Worm (Caenorhabditis elegans) whole organism, young adult: ENCODE measurements around the gene F30B5.11.

Experiments used
- B0019.2 ChIP-seq: fragments of 200-800 bp; sonication (Bioruptor generic); conservative IDR thresholded peaks from 2 replicates; pipeline ENCODE4 v1.3.6; 2022; ENCODE audit warnings: missing genetic modification reagents, missing genetic modification characterization, missing compliant biosample characterization
- B0261.1 ChIP-seq: sonication (generic microtip); optimal IDR thresholded peaks from 2 replicates; lab custom pipeline; 2016; ENCODE audit warnings: mild to moderate bottlenecking, missing genetic modification characterization, moderate library complexity, missing compliant biosample characterization
- D2030.7 ChIP-seq: fragments of 200-800 bp; sonication (Bioruptor generic); IDR thresholded peaks from 2 replicates; pipeline ENCODE4 v1.3.6; 2022; ENCODE audit warnings: missing genetic modification reagents, missing genetic modification characterization, missing compliant biosample characterization
- F49E8.2 ChIP-seq: sonication (generic microtip); optimal IDR thresholded peaks from 3 replicates; lab custom pipeline; 2017; ENCODE audit warnings: missing genetic modification characterization, mild to moderate bottlenecking, missing compliant biosample characterization, antibody characterized with exemption, moderate library complexity; ENCODE audit not compliant: insufficient read depth
- F52B5.7 ChIP-seq: sonication (generic microtip); optimal IDR thresholded peaks from 2 replicates; lab custom pipeline; 2016; ENCODE audit warnings: mild to moderate bottlenecking, missing genetic modification characterization, missing compliant biosample characterization
- Y53F4B.3 ChIP-seq: fragments of 200-800 bp; sonication (Bioruptor generic); IDR thresholded peaks from 2 replicates; pipeline ENCODE4 v1.3.6; 2022; ENCODE audit warnings: missing genetic modification reagents, missing genetic modification characterization, missing compliant biosample characterization
- ama-1 ChIP-seq, 3 experiments: fragments of 150-350 bp in 1 of 3; sonication (generic microtip) in 2 of 3; optimal IDR thresholded peaks; 2 replicates each; lab custom pipeline; 2014 to 2018; ENCODE audit warnings: missing biosample characterization in 2 of 3, missing genetic modification characterization in 2 of 3, missing genetic modification reagents in 2 of 3
- ceh-40 ChIP-seq: fragments of 200-800 bp; sonication (Bioruptor generic); IDR thresholded peaks from 2 replicates; pipeline ENCODE4 v1.3.6; 2022; ENCODE audit warnings: missing genetic modification characterization, missing compliant biosample characterization
- him-1 ChIP-seq: sonication (generic microtip); optimal IDR thresholded peaks from 2 replicates; lab custom pipeline; 2016; ENCODE audit warnings: missing genotype, missing genetic modification reagents, missing genetic modification characterization, missing compliant biosample characterization
- lin-40 ChIP-seq: sonication (generic microtip); optimal IDR thresholded peaks from 2 replicates; lab custom pipeline; 2016; ENCODE audit warnings: missing genetic modification characterization, mild to moderate bottlenecking, missing compliant biosample characterization, missing genotype, missing genetic modification reagents
- lsy-27 ChIP-seq: sonication (generic microtip); optimal IDR thresholded peaks from 2 replicates; lab custom pipeline; 2017; ENCODE audit warnings: missing genetic modification characterization, mild to moderate bottlenecking, missing compliant biosample characterization, antibody characterized with exemption, missing genotype, borderline replicate concordance; ENCODE audit not compliant: insufficient read depth
- ztf-25 ChIP-seq: fragments of 200-800 bp; sonication (Bioruptor generic); IDR thresholded peaks from 2 replicates; pipeline ENCODE4 v1.3.6; 2022; ENCODE audit warnings: missing genetic modification reagents, missing genetic modification characterization, missing compliant biosample characterization

- no peak for TF ChIP-seq ama-1 (optimal IDR thresholded peaks at IDR 0.05; lab: Kevin White, UChicago)
- no peak for TF ChIP-seq ama-1 (GFP tag; optimal IDR thresholded peaks at IDR 0.05; lab: Kevin White, UChicago)
- TF ChIP-seq F52B5.7 (tag; lab: Kevin White, UChicago), result no peak
- TF ChIP-seq ztf-25 (GFP tag; lab: Robert Waterston, UW), result no peak
- TF ChIP-seq Y53F4B.3 (GFP tag; lab: Robert Waterston, UW), result no peak
- no peak for TF ChIP-seq him-1
- no peak for TF ChIP-seq B0261.1 (tag; lab: Kevin White, UChicago)
- no peak for TF ChIP-seq D2030.7 (GFP tag; lab: Robert Waterston, UW)
- TF ChIP-seq B0019.2 (GFP tag; lab: Robert Waterston, UW), result no peak
- TF ChIP-seq ceh-40, result no peak
- TF ChIP-seq lsy-27 (tag; lab: Kevin White, UChicago), result no peak
- no peak for TF ChIP-seq lin-40 (tag; lab: Kevin White, UChicago)
- TF ChIP-seq F49E8.2 (tag; lab: Kevin White, UChicago), result no peak
Observed at ce11 chrIV:4216099-4216894, 3.6 kb downstream of the F30B5.11 start.
